Worm (Caenorhabditis elegans): Measurements from ENCODE around the gene prdx-2.

Gene prdx-2

ce11 chrII:5418929-5419328, 40.9 kb downstream of the prdx-2 start, which contains the start of gene EEED8.15:
TSS of gene EEED8.15 (plus strand) at chrII:5419229.
- TF ChIP-seq drap-1 (GFP tag; optimal IDR thresholded peaks at IDR 0.05) (no peak), bed-3 (GFP tag; optimal IDR thresholded peaks at IDR 0.05) (no peak), ceh-83 (GFP tag; optimal IDR thresholded peaks at IDR 0.05) (no peak), nhr-12 (tag; optimal IDR thresholded peaks at IDR 0.05) (no peak), snpc-4 (tag; optimal IDR thresholded peaks at IDR 0.05) (no peak)

DNA sequence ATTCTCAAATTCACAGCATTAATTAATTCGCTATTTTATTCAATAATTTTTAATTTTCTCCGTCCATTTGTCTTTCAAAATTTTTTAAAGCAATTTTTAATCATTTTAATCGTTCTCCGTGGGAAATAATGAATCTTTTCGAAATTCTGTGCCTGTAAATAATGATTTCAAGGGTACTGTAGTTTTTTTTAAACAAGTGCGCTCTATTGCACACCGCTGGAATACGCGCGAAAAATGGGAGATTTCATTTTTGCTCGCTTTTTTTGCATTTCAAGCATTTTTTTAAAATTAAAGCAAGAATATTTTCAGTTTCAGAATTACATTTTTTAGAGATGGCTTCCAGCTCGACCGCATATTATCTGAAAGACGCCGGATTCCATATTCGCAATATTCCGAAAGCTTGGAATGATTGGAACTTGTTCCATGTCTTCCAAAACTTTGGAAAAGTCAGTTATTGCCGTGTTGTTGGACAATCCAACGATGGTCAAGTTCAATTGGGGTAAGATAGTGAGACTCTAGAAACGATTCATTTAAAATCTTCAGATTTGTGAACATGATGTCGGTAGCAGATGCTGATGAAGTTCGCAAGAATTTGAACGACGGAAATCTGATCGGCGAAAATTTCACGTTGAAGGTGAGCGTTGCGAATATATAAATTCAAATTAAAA, 43.1 kb downstream of the prdx-2 start, which contains the start of gene tofu-6:
Gene tofu-6 (plus strand): TSS at position 302 of the 668 bp plus-strand sequence.
- TF ChIP-seq mab-5 (tag; optimal IDR thresholded peaks at IDR 0.05) (no peak), flh-1 (GFP tag; optimal IDR thresholded peaks at IDR 0.05) (no peak), unc-62 (GFP tag; optimal IDR thresholded peaks at IDR 0.05) (no peak), lsy-2 (tag; optimal IDR thresholded peaks at IDR 0.05) (peak; percentile 79)

- TF ChIP-seq ceh-43 (GFP tag; optimal IDR thresholded peaks at IDR 0.05): no peak
- TF ChIP-seq mep-1 (tag; optimal IDR thresholded peaks at IDR 0.05): no peak
- TF ChIP-seq lsy-2 (tag; optimal IDR thresholded peaks at IDR 0.05): no peak
- no peak for TF ChIP-seq pha-4 (tag; optimal IDR thresholded peaks at IDR 0.05)
- TF ChIP-seq snpc-4 (tag; optimal IDR thresholded peaks at IDR 0.05): no peak
- no peak for TF ChIP-seq nhr-2 (tag; optimal IDR thresholded peaks at IDR 0.05)
- TF ChIP-seq elt-3 (tag; optimal IDR thresholded peaks at IDR 0.05): no peak
- no peak for TF ChIP-seq nhr-76 (tag; optimal IDR thresholded peaks at IDR 0.05)
- TF ChIP-seq unc-39 (tag; optimal IDR thresholded peaks at IDR 0.05): no peak
- no peak for TF ChIP-seq lin-13 (tag; optimal IDR thresholded peaks at IDR 0.05)
These were observed 45.8 kb downstream of the prdx-2 start, which contains the start of gene F07F6.7 for ce11 chrII:5423832-5424231. TSS of gene F07F6.7 (minus strand) at chrII:5423858.

DNA sequence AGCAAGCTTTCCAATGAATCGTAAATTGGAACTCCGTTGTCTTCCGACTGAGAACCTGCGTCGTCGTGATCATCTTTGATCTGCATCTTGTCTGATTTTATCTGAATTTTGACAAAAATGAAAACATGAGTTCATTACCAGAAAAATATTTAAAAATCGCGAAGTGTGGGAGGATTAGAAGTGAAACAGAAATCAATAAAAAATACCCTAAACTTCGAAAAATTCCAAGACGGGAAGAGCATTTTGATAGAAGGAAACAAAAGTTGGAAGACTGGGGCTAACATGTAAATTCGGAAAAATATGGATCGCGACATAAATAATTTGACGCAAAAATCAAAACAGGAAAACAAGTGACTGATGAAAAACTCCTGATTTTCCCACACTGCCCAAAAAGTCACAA, 47.6 kb downstream of the prdx-2 start, which contains the start of gene F07F6.8:
Gene F07F6.8 (minus strand): TSS at position 101 of the 400 bp plus-strand sequence.
- no peak for TF ChIP-seq elt-1 (tag; optimal IDR thresholded peaks at IDR 0.05; ENCODE audit: borderline replicate concordance, insufficient read depth)
- no peak for TF ChIP-seq nhr-28 (tag; optimal IDR thresholded peaks at IDR 0.05)
- TF ChIP-seq lsy-2 (tag; optimal IDR thresholded peaks at IDR 0.05): no peak
- TF ChIP-seq mep-1 (tag; optimal IDR thresholded peaks at IDR 0.05): no peak
- no peak for TF ChIP-seq sem-2 (GFP tag; optimal IDR thresholded peaks at IDR 0.05)
- TF ChIP-seq nhr-2 (tag; optimal IDR thresholded peaks at IDR 0.05): no peak
- no peak for TF ChIP-seq ceh-39 (tag; optimal IDR thresholded peaks at IDR 0.05)
- TF ChIP-seq ceh-43 (GFP tag; optimal IDR thresholded peaks at IDR 0.05): no peak
- no peak for TF ChIP-seq blmp-1 (tag; optimal IDR thresholded peaks at IDR 0.05)
- no peak for TF ChIP-seq zip-8 (tag; optimal IDR thresholded peaks at IDR 0.05)
- TF ChIP-seq mab-5 (tag; optimal IDR thresholded peaks at IDR 0.05): no peak
- no peak for TF ChIP-seq ham-2 (GFP tag; optimal IDR thresholded peaks at IDR 0.05)
- no peak for TF ChIP-seq flh-1 (GFP tag; optimal IDR thresholded peaks at IDR 0.05)

- TF ChIP-seq unc-62 (GFP tag; optimal IDR thresholded peaks at IDR 0.05) (peak; percentile 39), mab-5 (tag; optimal IDR thresholded peaks at IDR 0.05) (no peak), ceh-39 (tag; optimal IDR thresholded peaks at IDR 0.05) (peak; percentile 18), pha-4 (tag; optimal IDR thresholded peaks at IDR 0.05) (peak; percentile 33), sptf-1 (tag; optimal IDR thresholded peaks at IDR 0.05) (peak; percentile 38), mep-1 (tag; optimal IDR thresholded peaks at IDR 0.05) (peak; percentile 3), ztf-11 (tag; optimal IDR thresholded peaks at IDR 0.05) (no peak), unc-120 (tag; optimal IDR thresholded peaks at IDR 0.05; ENCODE audit: poor library complexity, severe bottlenecking) (peak; percentile 29), ham-2 (GFP tag; optimal IDR thresholded peaks at IDR 0.05) (no peak)
These were observed 48.1 kb downstream of the prdx-2 start for ce11 chrII:5426054-5426453.

ce11 chrII:5426470-5426869, 48.5 kb downstream of the prdx-2 start:
- no peak for TF ChIP-seq unc-39 (tag; optimal IDR thresholded peaks at IDR 0.05)
- TF ChIP-seq ham-2 (GFP tag; optimal IDR thresholded peaks at IDR 0.05): no peak
- TF ChIP-seq mep-1 (tag; optimal IDR thresholded peaks at IDR 0.05): no peak
- no peak for TF ChIP-seq elt-3 (tag; optimal IDR thresholded peaks at IDR 0.05)
- no peak for TF ChIP-seq nhr-76 (tag; optimal IDR thresholded peaks at IDR 0.05)
- no peak for TF ChIP-seq sptf-1 (tag; optimal IDR thresholded peaks at IDR 0.05)
- no peak for TF ChIP-seq ztf-11 (tag; optimal IDR thresholded peaks at IDR 0.05)
- no peak for TF ChIP-seq zip-8 (tag; optimal IDR thresholded peaks at IDR 0.05)
